Fruit fly (Drosophila melanogaster): ENCODE data around the gene CG7888.

The CG7888 gene

DNA sequence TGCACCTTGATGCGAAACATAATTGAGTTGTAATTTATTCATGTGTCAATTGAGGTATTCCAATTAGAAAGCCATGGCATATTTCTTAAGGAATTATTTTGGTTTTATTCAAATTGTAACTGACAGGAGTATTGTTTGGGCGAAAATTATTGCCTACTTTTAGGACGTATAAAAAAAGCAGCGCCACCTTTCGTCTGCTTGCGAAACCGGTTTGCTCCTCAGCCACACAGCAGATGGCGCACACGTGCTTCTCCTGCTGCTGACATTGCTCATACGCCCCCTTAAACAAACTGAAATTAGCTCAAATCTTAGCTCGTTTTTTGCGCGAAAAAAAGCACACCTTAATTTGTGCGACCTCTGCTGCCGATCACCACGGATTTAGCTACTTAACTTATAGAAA is 6.0 kb upstream of the CG7888 start (continued):
- TF ChIP-seq Bgb (GFP tag; IDR thresholded peaks at IDR 0.05; ENCODE audit: partially characterized antibody) (peak; percentile 28; the same call in 1 of the 2 replicates), pan (optimal IDR thresholded peaks at IDR 0.05) (no peak), pan (GFP tag; optimal IDR thresholded peaks at IDR 0.05 in 1 of 2, IDR thresholded peaks at IDR 0.05 in 1 of 2) (peak in 1 of 2 experiments; percentile 75), ttk (GFP tag; IDR thresholded peaks at IDR 0.05) (peak; percentile 42; the same call in 1 of the 2 replicates), D (optimal IDR thresholded peaks at IDR 0.05) (no peak), D (GFP tag; optimal IDR thresholded peaks at IDR 0.05) (peak; percentile 51), unc-4 (GFP tag; IDR thresholded peaks at IDR 0.05; ENCODE audit: partially characterized antibody) (no peak), Sin3A (optimal IDR thresholded peaks at IDR 0.05) (no peak), CHES-1-like (GFP tag; optimal IDR thresholded peaks at IDR 0.05) (peak; percentile 30), ken (GFP tag; IDR thresholded peaks at IDR 0.05) (peak; percentile 80; the same call in 2 of the 3 replicates), phol (tag; optimal IDR thresholded peaks at IDR 0.05) (peak; percentile 55), ro (GFP tag; IDR thresholded peaks at IDR 0.05) (no peak; the same call in 1 of the 2 replicates), CG11504 (tag; optimal IDR thresholded peaks at IDR 0.05) (peak; percentile 74), CG2875 (GFP tag; optimal IDR thresholded peaks at IDR 0.05) (peak; percentile 64), CG4328 (GFP tag; optimal IDR thresholded peaks at IDR 0.05) (peak; percentile 66), CG3281 (GFP tag; optimal IDR thresholded peaks at IDR 0.05) (peak; percentile 7), CG17359 (tag; optimal IDR thresholded peaks at IDR 0.05) (peak; percentile 80), CG32772 (GFP tag; IDR thresholded peaks at IDR 0.05) (peak; percentile 80), Med (GFP tag) (peak; percentile 98), CG9876 (GFP tag; optimal IDR thresholded peaks at IDR 0.05) (peak; percentile 83), CoRest (tag; optimal IDR thresholded peaks at IDR 0.05) (peak; percentile 69), CG12299 (tag; optimal IDR thresholded peaks at IDR 0.05) (no peak), h (optimal IDR thresholded peaks at IDR 0.05) (no peak), Oaz (GFP tag; IDR thresholded peaks at IDR 0.05) (peak; percentile 70), shn (GFP tag; optimal IDR thresholded peaks at IDR 0.05) (peak; percentile 78), wdn (GFP tag; IDR thresholded peaks at IDR 0.05) (no peak), Adf1 (GFP tag; IDR thresholded peaks at IDR 0.05) (peak; percentile 19; the same call in 1 of the 2 replicates), aop (GFP tag; IDR thresholded peaks at IDR 0.05) (peak; percentile 42; the same call in 1 of the 2 replicates), CG12071 (GFP tag; optimal IDR thresholded peaks at IDR 0.05) (peak; percentile 66), zen2 (GFP tag; IDR thresholded peaks at IDR 0.05; ENCODE audit: partially characterized antibody) (no peak), ase (GFP tag; IDR thresholded peaks at IDR 0.05) (peak; percentile 82; the same call in 2 of the 3 replicates), CG17612 (GFP tag; IDR thresholded peaks at IDR 0.05) (no peak), ERR (GFP tag; optimal IDR thresholded peaks at IDR 0.05) (peak; percentile 22), nom (GFP tag; optimal IDR thresholded peaks at IDR 0.05) (no peak), CG10274 (GFP tag; optimal IDR thresholded peaks at IDR 0.05) (peak; percentile 55), HLH3B (GFP tag; IDR thresholded peaks at IDR 0.05) (peak; percentile 74), fd3F (GFP tag; optimal IDR thresholded peaks at IDR 0.05) (peak; percentile 67), nerfin-2 (GFP tag; IDR thresholded peaks at IDR 0.05; ENCODE audit: partially characterized antibody) (peak; percentile 38; the same call in 1 of the 2 replicates), sqz (GFP tag; optimal IDR thresholded peaks at IDR 0.05) (peak; percentile 68), E2f2 (GFP tag; IDR thresholded peaks at IDR 0.05) (peak; percentile 25; the same call in 1 of the 2 replicates), CG7928 (GFP tag; optimal IDR thresholded peaks at IDR 0.05) (no peak), oc (tag; optimal IDR thresholded peaks at IDR 0.05) (peak; percentile 11), fu2 (GFP tag; optimal IDR thresholded peaks at IDR 0.05) (peak; percentile 45), MBD-R2 (GFP tag; IDR thresholded peaks at IDR 0.05) (peak; percentile 30; the same call in 1 of the 2 replicates), trem (tag; optimal IDR thresholded peaks at IDR 0.05) (peak; percentile 33), E2f1 (GFP tag; IDR thresholded peaks at IDR 0.05) (peak; percentile 63), ranshi (GFP tag; IDR thresholded peaks at IDR 0.05) (peak; percentile 72), CG17385 (GFP tag; optimal IDR thresholded peaks at IDR 0.05) (peak; percentile 64), CG1792 (GFP tag; optimal IDR thresholded peaks at IDR 0.05) (no peak), CG11247 (GFP tag; IDR thresholded peaks at IDR 0.05) (peak; percentile 90), Sry-δ (GFP tag; optimal IDR thresholded peaks at IDR 0.05) (peak; percentile 44), CG18262 (tag; optimal IDR thresholded peaks at IDR 0.05) (peak; percentile 63)

All from whole organism, embryonic.